Worm (Caenorhabditis elegans) whole organism, L4 larva: ENCODE results near the gene flp-16.

ENCODE experiments used
- R02D3.7 ChIP-seq: fragments of 150-350 bp; sonication (generic microtip); optimal IDR thresholded peaks from 3 replicates; lab custom pipeline; 2014; ENCODE audit warnings: missing biosample characterization, missing genetic modification characterization
- ZK337.2 ChIP-seq: fragments of 200-800 bp; sonication (Bioruptor generic); IDR thresholded peaks from 2 replicates; pipeline ENCODE4 v1.3.6; 2022; ENCODE audit warnings: missing genetic modification reagents, missing genetic modification characterization, missing compliant biosample characterization
- ZK546.5 ChIP-seq, 2 experiments: sonication (generic microtip); optimal IDR thresholded peaks; 2 replicates each; lab custom pipeline; 2017; ENCODE audit warnings: missing biosample characterization in 2 of 2, missing genetic modification characterization in 2 of 2
- aha-1 ChIP-seq: fragments of 150-350 bp; peaks from one replicate; lab custom pipeline; 2014; ENCODE audit warnings: missing biosample characterization, missing genetic modification characterization
- ceh-32 ChIP-seq: sonication (generic microtip); optimal IDR thresholded peaks from 2 replicates; lab custom pipeline; 2016; ENCODE audit warnings: mild to moderate bottlenecking, missing genetic modification characterization, missing compliant biosample characterization; ENCODE audit not compliant: poor library complexity
- dpl-1 ChIP-seq: fragments of 150-350 bp; optimal IDR thresholded peaks from 2 replicates; lab custom pipeline; 2014; ENCODE audit warnings: missing biosample characterization, missing genetic modification reagents, missing genetic modification characterization
- fkh-10 ChIP-seq: fragments of 150-350 bp; optimal IDR thresholded peaks from 2 replicates; lab custom pipeline; 2014; ENCODE audit warnings: missing biosample characterization, missing genetic modification reagents, missing genetic modification characterization
- madf-5 ChIP-seq, 2 experiments: fragments of 200-800 bp; sonication (Bioruptor generic); IDR thresholded peaks; 2 replicates each; pipeline ENCODE4 v1.3.6; 2022; ENCODE audit warnings: missing compliant biosample characterization in 2 of 2, missing genetic modification characterization in 2 of 2
- mxl-3 ChIP-seq: fragments of 200-800 bp; sonication (Bioruptor generic); optimal IDR thresholded peaks from 2 replicates; lab custom pipeline; 2018; ENCODE audit warnings: mild to moderate bottlenecking, missing genetic modification characterization, missing compliant biosample characterization
- nhr-28 ChIP-seq: fragments of 150-350 bp; optimal IDR thresholded peaks from 2 replicates; lab custom pipeline; 2014; ENCODE audit warnings: missing biosample characterization, missing genetic modification characterization
- saeg-2 ChIP-seq: fragments of 200-800 bp; sonication (Bioruptor generic); IDR thresholded peaks from 2 replicates; pipeline ENCODE4 v1.3.6; 2022; ENCODE audit warnings: missing genetic modification reagents, missing genetic modification characterization, missing compliant biosample characterization
- skn-1 ChIP-seq: fragments of 150-350 bp; optimal IDR thresholded peaks from 2 replicates; lab custom pipeline; 2014; ENCODE audit warnings: missing biosample characterization, missing genetic modification characterization
- zag-1 ChIP-seq: fragments of 150-350 bp; optimal IDR thresholded peaks from 2 replicates; lab custom pipeline; 2014; ENCODE audit warnings: missing biosample characterization, missing genetic modification characterization

ce11 chrII:13199674-13200215, 35.4 kb upstream of the flp-16 start, which contains the start of gene btf-1:
- TF ChIP-seq R02D3.7 (no peak), zag-1 (tag; lab: Kevin White, UChicago) (no peak), dpl-1 (GFP tag; lab: Kevin White, UChicago) (peak; percentile 94), madf-5 (GFP tag; IDR thresholded peaks at IDR 0.05; lab: Robert Waterston, UW) (no peak), skn-1 (tag; lab: Kevin White, UChicago) (no peak), fkh-10 (GFP tag; lab: Kevin White, UChicago) (peak; percentile 61), ZK337.2 (GFP tag; lab: Robert Waterston, UW) (no peak), ceh-32 (no peak), nhr-28 (tag; lab: Kevin White, UChicago) (peak; percentile 30), aha-1 (tag; lab: Kevin White, UChicago) (no peak), mxl-3 (GFP tag; lab: Kevin White, UChicago) (no peak), saeg-2 (GFP tag; lab: Robert Waterston, UW) (no peak), ZK546.5 (tag; optimal IDR thresholded peaks at IDR 0.05; lab: Kevin White, UChicago) (no peak)
